Worm (Caenorhabditis elegans) whole organism, young adult: ENCODE measurements around the gene mlc-3.

Source experiments
- F49E8.2 ChIP-seq: sonication (generic microtip); optimal IDR thresholded peaks from 3 replicates; lab custom pipeline; 2017; ENCODE audit warnings: missing genetic modification characterization, mild to moderate bottlenecking, missing compliant biosample characterization, antibody characterized with exemption, moderate library complexity; ENCODE audit not compliant: insufficient read depth
- ama-1 ChIP-seq, 3 experiments: fragments of 150-350 bp in 1 of 3; sonication (generic microtip) in 2 of 3; optimal IDR thresholded peaks; 2 replicates each; lab custom pipeline; 2014 to 2018; ENCODE audit warnings: missing biosample characterization in 2 of 3, missing genetic modification characterization in 2 of 3, missing genetic modification reagents in 2 of 3
- cebp-1 ChIP-seq, 2 experiments: fragments of 200-800 bp in 1 of 2; sonication (Bioruptor generic) in 1 of 2; sonication (generic microtip) in 1 of 2; IDR thresholded peaks in 1 of 2; optimal IDR thresholded peaks in 1 of 2; 2 replicates each; pipeline versions ENCODE4 v1.3.6 to Lab custom; 2017 to 2022; ENCODE audit warnings: missing compliant biosample characterization in 2 of 2, missing genetic modification characterization in 2 of 2, mild to moderate bottlenecking in 1 of 2, missing genetic modification reagents in 1 of 2, moderate library complexity in 1 of 2
- lin-54 ChIP-seq: fragments of 200-800 bp; sonication (Bioruptor generic); optimal IDR thresholded peaks from 2 replicates; lab custom pipeline; 2018; ENCODE audit warnings: mild to moderate bottlenecking, missing genetic modification characterization, missing compliant biosample characterization
- sea-2 ChIP-seq: fragments of 200-800 bp; sonication (Bioruptor generic); IDR thresholded peaks from 2 replicates; pipeline ENCODE4 v1.3.6; 2022; ENCODE audit warnings: missing genetic modification characterization, missing compliant biosample characterization
- ztf-26 ChIP-seq: sonication (generic microtip); optimal IDR thresholded peaks from 2 replicates; lab custom pipeline; 2017; ENCODE audit warnings: missing genetic modification characterization, missing compliant biosample characterization

DNA sequence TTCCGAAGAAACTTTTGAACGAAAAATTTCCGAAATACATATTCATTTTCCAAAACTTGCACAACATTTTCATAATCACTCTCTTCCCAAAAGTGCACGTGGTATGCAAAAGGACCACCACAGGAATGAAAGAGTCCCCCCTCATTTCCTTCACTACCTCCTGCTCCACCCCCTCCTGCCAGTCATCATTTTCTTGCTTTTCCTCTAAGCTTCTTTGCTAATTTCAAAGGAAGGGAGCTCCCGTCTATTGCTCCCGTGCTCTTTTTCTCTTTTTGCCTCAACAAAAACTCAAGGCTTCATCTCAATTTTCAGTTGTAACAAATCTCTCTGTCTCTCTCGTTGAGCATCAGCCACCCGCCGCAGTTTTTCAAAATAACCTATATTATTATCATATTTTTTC is 8.0 kb downstream of the mlc-3 start:
- no peak for TF ChIP-seq F49E8.2
- no peak for TF ChIP-seq ama-1 (optimal IDR thresholded peaks at IDR 0.05; lab: Kevin White, UChicago)
- no peak for TF ChIP-seq ama-1 (GFP tag; optimal IDR thresholded peaks at IDR 0.05; lab: Kevin White, UChicago)
- TF ChIP-seq sea-2: no peak
- no peak for TF ChIP-seq ztf-26 (tag; lab: Kevin White, UChicago)
- no peak for TF ChIP-seq lin-54
- TF ChIP-seq cebp-1 (GFP tag; IDR thresholded peaks at IDR 0.05; lab: Robert Waterston, UW): no peak
- no peak for TF ChIP-seq cebp-1 (tag; optimal IDR thresholded peaks at IDR 0.05; lab: Kevin White, UChicago)
